Worm (Caenorhabditis elegans) whole organism, young adult: ENCODE measurements around the gene Y39A3B.8.

ENCODE experiments used
- F37B4.10 ChIP-seq: fragments of 200-800 bp; sonication (Bioruptor generic); IDR thresholded peaks from 2 replicates; pipeline ENCODE4 v1.3.6; 2022; ENCODE audit warnings: missing genetic modification characterization, missing compliant biosample characterization
- F39B2.1 ChIP-seq: fragments of 200-800 bp; sonication (Bioruptor generic); IDR thresholded peaks from 2 replicates; pipeline ENCODE4 v1.3.6; 2022; ENCODE audit warnings: missing genetic modification reagents, missing genetic modification characterization, missing compliant biosample characterization
- cebp-1 ChIP-seq, 2 experiments: fragments of 200-800 bp in 1 of 2; sonication (Bioruptor generic) in 1 of 2; sonication (generic microtip) in 1 of 2; IDR thresholded peaks in 1 of 2; optimal IDR thresholded peaks in 1 of 2; 2 replicates each; pipeline versions ENCODE4 v1.3.6 to Lab custom; 2017 to 2022; ENCODE audit warnings: missing compliant biosample characterization in 2 of 2, missing genetic modification characterization in 2 of 2, mild to moderate bottlenecking in 1 of 2, missing genetic modification reagents in 1 of 2, moderate library complexity in 1 of 2
- ceh-27 ChIP-seq: fragments of 200-800 bp; sonication (Bioruptor generic); optimal IDR thresholded peaks from 2 replicates; lab custom pipeline; 2018; ENCODE audit warnings: mild to moderate bottlenecking, missing genetic modification characterization, moderate library complexity, missing compliant biosample characterization
- madf-10 ChIP-seq: sonication (generic microtip); optimal IDR thresholded peaks from 2 replicates; lab custom pipeline; 2016; ENCODE audit warnings: mild to moderate bottlenecking, missing genetic modification characterization, missing compliant biosample characterization
- nhr-90 ChIP-seq: sonication (generic microtip); optimal IDR thresholded peaks from 2 replicates; lab custom pipeline; 2016; ENCODE audit warnings: missing genotype, mild to moderate bottlenecking, missing genetic modification characterization, missing compliant biosample characterization
- rec-8 ChIP-seq, 2 experiments: sonication (generic microtip); optimal IDR thresholded peaks; 2 replicates each; lab custom pipeline; 2016; ENCODE audit warnings: mild to moderate bottlenecking in 2 of 2, missing genetic modification characterization in 2 of 2, missing genetic modification reagents in 2 of 2, missing genotype in 2 of 2, missing biosample characterization in 1 of 2, missing compliant biosample characterization in 1 of 2, moderate library complexity in 1 of 2
- ztf-25 ChIP-seq: fragments of 200-800 bp; sonication (Bioruptor generic); IDR thresholded peaks from 2 replicates; pipeline ENCODE4 v1.3.6; 2022; ENCODE audit warnings: missing genetic modification reagents, missing genetic modification characterization, missing compliant biosample characterization

- TF ChIP-seq ztf-25 (no peak), rec-8 (tag; optimal IDR thresholded peaks at IDR 0.05; lab: Kevin White, UChicago) (no peak), ceh-27 (no peak), nhr-90 (tag; lab: Kevin White, UChicago) (no peak), F39B2.1 (GFP tag; lab: Robert Waterston, UW) (no peak), cebp-1 (GFP tag; IDR thresholded peaks at IDR 0.05; lab: Robert Waterston, UW) (no peak), cebp-1 (tag; optimal IDR thresholded peaks at IDR 0.05; lab: Kevin White, UChicago) (no peak), madf-10 (no peak), F37B4.10 (GFP tag; lab: Robert Waterston, UW) (no peak)
These were observed 20.5 kb downstream of the Y39A3B.8 start for ce11 chrIII:2008334-2008733.
